Worm (Caenorhabditis elegans): Measurements from ENCODE around the gene cyn-3.

The cyn-3 gene

ce11 chrV:15187083-15188057 is 2.4 kb upstream of the cyn-3 start, which contains the start of the genes cyn-7 and bath-36 (continued):
- no peak for TF ChIP-seq nhr-67 (tag; optimal IDR thresholded peaks at IDR 0.05)

DNA sequence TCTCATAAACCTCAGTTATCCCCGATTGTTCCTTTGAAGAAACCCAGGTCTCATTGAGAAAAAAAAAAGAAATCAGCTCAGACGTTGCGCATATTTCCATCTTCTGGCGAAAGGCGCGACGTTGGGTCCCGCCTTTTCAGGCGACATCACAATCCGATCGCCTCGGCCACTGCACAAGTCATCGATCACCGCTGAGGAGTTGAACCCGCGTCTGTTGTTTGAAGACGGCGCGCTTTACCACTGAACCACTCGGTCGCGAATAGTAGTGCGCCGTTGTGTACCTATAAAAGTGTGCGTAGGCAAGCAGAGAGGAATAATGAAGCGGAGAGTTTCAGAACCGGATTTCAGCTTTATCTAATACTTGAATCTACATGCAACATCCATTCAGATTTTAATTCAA is 1.2 kb downstream of the cyn-3 start, which contains the start of gene Y75B12B.11:
TSS of gene Y75B12B.11 (plus strand) at position 394 of the 400 bp plus-strand sequence.
- TF ChIP-seq jun-1 (tag; optimal IDR thresholded peaks at IDR 0.05) (peak; percentile 40), nhr-237 (tag; optimal IDR thresholded peaks at IDR 0.05) (no peak), ceh-82 (tag; optimal IDR thresholded peaks at IDR 0.05) (peak; percentile 10), pha-4 (tag; optimal IDR thresholded peaks at IDR 0.05) (peak; percentile 74), nhr-28 (tag; optimal IDR thresholded peaks at IDR 0.05) (no peak), aly-2 (tag; optimal IDR thresholded peaks at IDR 0.05) (peak; percentile 45), R02D3.7 (tag; optimal IDR thresholded peaks at IDR 0.05) (no peak), ceh-9 (tag; optimal IDR thresholded peaks at IDR 0.05) (no peak), pqm-1 (tag; optimal IDR thresholded peaks at IDR 0.05) (peak; percentile 42), ceh-28 (tag; optimal IDR thresholded peaks at IDR 0.05) (no peak), eor-1 (tag; optimal IDR thresholded peaks at IDR 0.05) (no peak), unc-62 (GFP tag; optimal IDR thresholded peaks at IDR 0.05) (no peak), ceh-16 (tag; optimal IDR thresholded peaks at IDR 0.05) (no peak), ama-1 (optimal IDR thresholded peaks at IDR 0.05) (peak; percentile 94), mdl-1 (tag; optimal IDR thresholded peaks at IDR 0.05) (no peak), nhr-12 (tag; optimal IDR thresholded peaks at IDR 0.05) (no peak), unc-39 (tag; optimal IDR thresholded peaks at IDR 0.05) (no peak), hmg-11 (tag; optimal IDR thresholded peaks at IDR 0.05) (peak; percentile 76), skn-1 (tag; optimal IDR thresholded peaks at IDR 0.05) (peak; percentile 81), nhr-25 (tag; optimal IDR thresholded peaks at IDR 0.05) (peak; percentile 84), fos-1 (tag; optimal IDR thresholded peaks at IDR 0.05) (peak; percentile 61), nhr-67 (tag; optimal IDR thresholded peaks at IDR 0.05) (no peak), tbx-2 (tag; optimal IDR thresholded peaks at IDR 0.05) (peak; percentile 82), lin-15B (tag; optimal IDR thresholded peaks at IDR 0.05) (peak; percentile 54), elt-3 (tag; optimal IDR thresholded peaks at IDR 0.05) (no peak), ztf-4 (tag; optimal IDR thresholded peaks at IDR 0.05) (peak; percentile 72), mml-1 (tag; optimal IDR thresholded peaks at IDR 0.05) (no peak), lin-39 (tag; optimal IDR thresholded peaks at IDR 0.05) (peak; percentile 76), ztf-11 (tag; optimal IDR thresholded peaks at IDR 0.05) (no peak), fkh-2 (tag; optimal IDR thresholded peaks at IDR 0.05) (no peak), nhr-77 (tag; optimal IDR thresholded peaks at IDR 0.05) (peak; percentile 34), nhr-23 (tag; optimal IDR thresholded peaks at IDR 0.05) (peak; percentile 45), snpc-4 (tag; optimal IDR thresholded peaks at IDR 0.05) (no peak), ZK546.5 (tag; optimal IDR thresholded peaks at IDR 0.05) (no peak), nfya-1 (tag; optimal IDR thresholded peaks at IDR 0.05; ENCODE audit: insufficient read depth) (peak; percentile 71), egl-5 (tag; optimal IDR thresholded peaks at IDR 0.05) (no peak), nhr-76 (tag; optimal IDR thresholded peaks at IDR 0.05) (no peak), elt-2 (tag; optimal IDR thresholded peaks at IDR 0.05) (peak; percentile 69), nhr-43 (tag; optimal IDR thresholded peaks at IDR 0.05; ENCODE audit: poor library complexity, severe bottlenecking) (peak; percentile 75), lsy-12 (tag; optimal IDR thresholded peaks at IDR 0.05) (peak; percentile 87), nhr-11 (tag; optimal IDR thresholded peaks at IDR 0.05) (no peak), zag-1 (tag; optimal IDR thresholded peaks at IDR 0.05) (no peak), elt-1 (tag; optimal IDR thresholded peaks at IDR 0.05) (no peak), sea-2 (GFP tag; optimal IDR thresholded peaks at IDR 0.05) (no peak), fkh-10 (GFP tag; optimal IDR thresholded peaks at IDR 0.05) (no peak), egl-27 (tag; optimal IDR thresholded peaks at IDR 0.05) (no peak), daf-12 (tag; optimal IDR thresholded peaks at IDR 0.05) (no peak)

Measured in whole organism, L3 larva.